Fruit fly (Drosophila melanogaster) whole organism, embryonic: ENCODE measurements around the gene CG5346.
A peak's percentile ranks its signal among the peaks of the same experiment; 100 is the strongest.

Experiments
- Aef1 ChIP-seq: fragments of 200-800 bp; sonication (Bioruptor generic); IDR thresholded peaks from 3 replicates; pipeline ENCODE4 v1.3.6; 2022; ENCODE audit warnings: missing biosample characterization, missing genetic modification characterization
- CG10147 ChIP-seq: fragments of 200-800 bp; sonication (Bioruptor generic); optimal IDR thresholded peaks from 2 replicates; lab custom pipeline; 2019; ENCODE audit warnings: missing biosample characterization, mild to moderate bottlenecking, missing genetic modification characterization, moderate library complexity
- CG10209 ChIP-seq: fragments of 200-800 bp; sonication (Bioruptor generic); optimal IDR thresholded peaks from 3 replicates; lab custom pipeline; 2017; ENCODE audit warnings: missing biosample characterization, mild to moderate bottlenecking, missing genetic modification characterization, missing genetic modification reagents
- CG11398 ChIP-seq: fragments of 200-800 bp; sonication (Bioruptor generic); optimal IDR thresholded peaks from 2 replicates; lab custom pipeline; 2016; ENCODE audit warnings: missing biosample characterization, missing genetic modification characterization
- CG11560 ChIP-seq: fragments of 200-800 bp; sonication (Bioruptor generic); IDR thresholded peaks from 3 replicates; pipeline ENCODE4 v1.3.6; 2022; ENCODE audit warnings: missing biosample characterization, missing genetic modification characterization
- CG12236 ChIP-seq: fragments of 200-800 bp; sonication (Bioruptor generic); optimal IDR thresholded peaks from 2 replicates; lab custom pipeline; 2016; ENCODE audit warnings: missing biosample characterization, missing genetic modification characterization
- CG16863 ChIP-seq: fragments of 200-800 bp; sonication (Bioruptor generic); optimal IDR thresholded peaks from 3 replicates; lab custom pipeline; 2016; ENCODE audit warnings: missing biosample characterization, missing genetic modification characterization
- CG17385 ChIP-seq: fragments of 200-800 bp; sonication (Bioruptor generic); optimal IDR thresholded peaks from 3 replicates; lab custom pipeline; 2018; ENCODE audit warnings: missing biosample characterization, mild to moderate bottlenecking, missing genetic modification characterization
- CG18262 ChIP-seq: fragments of 200-800 bp; optimal IDR thresholded peaks from 3 replicates; lab custom pipeline; 2019; ENCODE audit warnings: missing biosample characterization, mild to moderate bottlenecking, missing genetic modification characterization, moderate library complexity
- CG18476 ChIP-seq: fragments of 200-800 bp; sonication (Bioruptor generic); optimal IDR thresholded peaks from 2 replicates; lab custom pipeline; 2016; ENCODE audit warnings: missing biosample characterization, mild to moderate bottlenecking, missing genetic modification characterization
- CG2120 ChIP-seq: fragments of 200-800 bp; sonication (Bioruptor generic); optimal IDR thresholded peaks from 3 replicates; lab custom pipeline; 2016; ENCODE audit warnings: missing biosample characterization, missing genetic modification characterization
- CG2678 ChIP-seq: fragments of 200-800 bp; sonication (Bioruptor generic); optimal IDR thresholded peaks from 3 replicates; lab custom pipeline; 2019; ENCODE audit warnings: missing biosample characterization, mild to moderate bottlenecking, missing genetic modification characterization, moderate library complexity
- CG3407 ChIP-seq: fragments of 200-800 bp; sonication (Bioruptor generic); optimal IDR thresholded peaks from 2 replicates; lab custom pipeline; 2018; ENCODE audit warnings: missing biosample characterization, mild to moderate bottlenecking, missing genetic modification characterization
- CG5953 ChIP-seq: fragments of 200-800 bp; sonication (Bioruptor generic); IDR thresholded peaks from 2 replicates; pipeline ENCODE4 v1.3.6; 2022; ENCODE audit warnings: missing biosample characterization, missing genetic modification characterization
- CG7786 ChIP-seq: fragments of 200-800 bp; sonication (Bioruptor generic); optimal IDR thresholded peaks from 2 replicates; lab custom pipeline; 2016; ENCODE audit warnings: missing biosample characterization, missing genetic modification characterization
- CG7928 ChIP-seq: fragments of 200-800 bp; sonication (Bioruptor generic); optimal IDR thresholded peaks from 2 replicates; lab custom pipeline; 2017; ENCODE audit warnings: missing biosample characterization, mild to moderate bottlenecking, missing genetic modification characterization
- CG8290 ChIP-seq, 3 experiments: fragments of 200-800 bp; sonication (Bioruptor generic); optimal IDR thresholded peaks; 2 replicates each; lab custom pipeline; 2016 to 2019; ENCODE audit warnings: missing biosample characterization in 3 of 3, missing genetic modification characterization in 3 of 3, mild to moderate bottlenecking in 2 of 3, moderate library complexity in 1 of 3
- CG8944 ChIP-seq: fragments of 200-800 bp; sonication (Bioruptor generic); optimal IDR thresholded peaks from 3 replicates; lab custom pipeline; 2016; ENCODE audit warnings: missing biosample characterization, missing genetic modification characterization
- CG9817 ChIP-seq: fragments of 200-800 bp; sonication (Bioruptor generic); optimal IDR thresholded peaks from 2 replicates; lab custom pipeline; 2018; ENCODE audit warnings: missing biosample characterization, mild to moderate bottlenecking, missing genetic modification characterization, moderate library complexity
- Chrac-16 ChIP-seq: fragments of 200-800 bp; sonication (Bioruptor generic); optimal IDR thresholded peaks from 3 replicates; lab custom pipeline; 2016; ENCODE audit warnings: missing biosample characterization, missing genetic modification characterization
- CoRest ChIP-seq: fragments of 200-800 bp; sonication (Bioruptor generic); optimal IDR thresholded peaks from 3 replicates; lab custom pipeline; 2018; ENCODE audit warnings: missing biosample characterization, mild to moderate bottlenecking, missing genetic modification characterization, moderate library complexity
- Doc2 ChIP-seq: fragments of 200-800 bp; sonication (Bioruptor generic); IDR thresholded peaks from 2 replicates; pipeline ENCODE4 v1.3.6; 2022; ENCODE audit warnings: missing biosample characterization, missing genetic modification characterization
- HLH54F ChIP-seq: fragments of 200-800 bp; sonication (Bioruptor generic); optimal IDR thresholded peaks from 3 replicates; lab custom pipeline; 2016; ENCODE audit warnings: missing biosample characterization, missing genetic modification characterization
- Hey ChIP-seq: fragments of 200-800 bp; sonication (Bioruptor generic); optimal IDR thresholded peaks from 3 replicates; lab custom pipeline; 2018; ENCODE audit warnings: missing biosample characterization, mild to moderate bottlenecking, missing genetic modification characterization
- Hmr ChIP-seq: fragments of 200-800 bp; sonication (Bioruptor generic); optimal IDR thresholded peaks from 3 replicates; lab custom pipeline; 2017; ENCODE audit warnings: mild to moderate bottlenecking, missing biosample characterization, missing genetic modification reagents, missing genetic modification characterization
- Mes4 ChIP-seq: fragments of 200-800 bp; sonication (Bioruptor generic); optimal IDR thresholded peaks from 2 replicates; lab custom pipeline; 2016; ENCODE audit warnings: missing biosample characterization, missing genetic modification characterization
- NFAT ChIP-seq: fragments of 200-800 bp; sonication (Bioruptor generic); IDR thresholded peaks from 2 replicates; pipeline ENCODE4 v1.3.6; 2022; ENCODE audit warnings: missing biosample characterization, missing genetic modification characterization
- Neu2 ChIP-seq: fragments of 200-800 bp; sonication (Bioruptor generic); optimal IDR thresholded peaks from 3 replicates; lab custom pipeline; 2016; ENCODE audit warnings: missing biosample characterization, missing genetic modification characterization, borderline replicate concordance
- Nf-YB ChIP-seq: fragments of 200-800 bp; sonication (Bioruptor generic); optimal IDR thresholded peaks from 3 replicates; lab custom pipeline; 2019; ENCODE audit warnings: missing biosample characterization, mild to moderate bottlenecking, missing genetic modification characterization, moderate library complexity
- Nf-YC ChIP-seq: fragments of 200-800 bp; optimal IDR thresholded peaks from 3 replicates; lab custom pipeline; 2019; ENCODE audit warnings: missing biosample characterization, mild to moderate bottlenecking, missing genetic modification characterization, moderate library complexity
- Ravus ChIP-seq: fragments of 200-800 bp; sonication (Bioruptor generic); IDR thresholded peaks from 2 replicates; pipeline ENCODE4 v1.3.6; 2022; ENCODE audit warnings: missing biosample characterization, missing genetic modification characterization
- Sin3A ChIP-seq: fragments of >200 bp; optimal IDR thresholded peaks from 2 replicates; lab custom pipeline; 2018
- Taf1 ChIP-seq: fragments of 200-800 bp; sonication (Bioruptor generic); IDR thresholded peaks from 2 replicates; pipeline ENCODE4 v1.3.6; 2022; ENCODE audit warnings: missing biosample characterization, missing genetic modification characterization
- amos ChIP-seq: fragments of 200-800 bp; sonication (Bioruptor generic); IDR thresholded peaks from 2 replicates; pipeline ENCODE4 v1.3.6; 2022; ENCODE audit warnings: missing biosample characterization, missing genetic modification characterization; ENCODE audit not compliant: partially characterized antibody
- bcd ChIP-seq: fragments of 200-800 bp; sonication (Bioruptor generic); optimal IDR thresholded peaks from 2 replicates; lab custom pipeline; 2017; ENCODE audit warnings: missing biosample characterization, mild to moderate bottlenecking, missing genetic modification characterization
- caup ChIP-seq: fragments of 200-800 bp; sonication (Bioruptor generic); optimal IDR thresholded peaks from 3 replicates; lab custom pipeline; 2017; ENCODE audit warnings: missing biosample characterization, mild to moderate bottlenecking, missing genetic modification characterization, moderate library complexity; ENCODE audit not compliant: severe bottlenecking
- chn ChIP-seq: fragments of 200-800 bp; sonication (Bioruptor generic); optimal IDR thresholded peaks from 2 replicates; lab custom pipeline; 2016; ENCODE audit warnings: missing biosample characterization, missing genetic modification characterization
- croc ChIP-seq: fragments of 200-800 bp; sonication (Bioruptor generic); conservative IDR thresholded peaks from 3 replicates; pipeline ENCODE4 v1.3.6; 2022; ENCODE audit warnings: missing biosample characterization, missing genetic modification characterization
- hbn ChIP-seq: fragments of 200-800 bp; sonication (Bioruptor generic); IDR thresholded peaks from 2 replicates; pipeline ENCODE4 v1.3.6; 2022; ENCODE audit warnings: missing biosample characterization, missing genetic modification characterization; ENCODE audit not compliant: partially characterized antibody
- klu ChIP-seq: fragments of 200-800 bp; sonication (Bioruptor generic); IDR thresholded peaks from 2 replicates; pipeline ENCODE4 v1.3.6; 2022; ENCODE audit warnings: missing biosample characterization, missing genetic modification characterization
- nmo ChIP-seq: fragments of 200-800 bp; sonication (Bioruptor generic); optimal IDR thresholded peaks from 2 replicates; lab custom pipeline; 2018; ENCODE audit warnings: missing biosample characterization, mild to moderate bottlenecking, missing genetic modification characterization, moderate library complexity
- nom ChIP-seq: fragments of 200-800 bp; sonication (Bioruptor generic); optimal IDR thresholded peaks from 2 replicates; lab custom pipeline; 2017; ENCODE audit warnings: missing biosample characterization, missing genetic modification characterization, mild to moderate bottlenecking, moderate library complexity, missing genetic modification reagents
- pnt ChIP-seq: fragments of 200-800 bp; sonication (Bioruptor generic); optimal IDR thresholded peaks from 3 replicates; lab custom pipeline; 2016; ENCODE audit warnings: missing biosample characterization, missing genetic modification characterization
- pzg ChIP-seq: fragments of 200-800 bp; sonication (Bioruptor generic); optimal IDR thresholded peaks from 3 replicates; lab custom pipeline; 2018; ENCODE audit warnings: missing biosample characterization, mild to moderate bottlenecking, missing genetic modification characterization, moderate library complexity
- seq ChIP-seq: fragments of 200-800 bp; sonication (Bioruptor generic); IDR thresholded peaks from 2 replicates; pipeline ENCODE4 v1.3.6; 2022; ENCODE audit warnings: missing biosample characterization, missing genetic modification characterization
- vfl ChIP-seq: fragments of 200-800 bp; sonication (Bioruptor generic); optimal IDR thresholded peaks from 2 replicates; lab custom pipeline; 2016; ENCODE audit warnings: missing biosample characterization, missing genetic modification characterization
- wek ChIP-seq: fragments of 200-800 bp; sonication (Bioruptor generic); optimal IDR thresholded peaks from 3 replicates; lab custom pipeline; 2018; ENCODE audit warnings: missing biosample characterization, mild to moderate bottlenecking, missing genetic modification characterization, moderate library complexity
- z ChIP-seq: fragments of 200-800 bp; sonication (Bioruptor generic); IDR thresholded peaks from 3 replicates; pipeline ENCODE4 v1.3.6; 2022; ENCODE audit warnings: missing biosample characterization, missing genetic modification characterization
- zen ChIP-seq: fragments of 200-800 bp; sonication (Bioruptor generic); optimal IDR thresholded peaks from 3 replicates; lab custom pipeline; 2018; ENCODE audit warnings: missing biosample characterization, mild to moderate bottlenecking, missing genetic modification characterization, moderate library complexity
- zfh2 ChIP-seq: fragments of 200-800 bp; sonication (Bioruptor generic); optimal IDR thresholded peaks from 2 replicates; lab custom pipeline; 2016; ENCODE audit warnings: missing biosample characterization, missing genetic modification characterization

The CG5346 gene

DNA sequence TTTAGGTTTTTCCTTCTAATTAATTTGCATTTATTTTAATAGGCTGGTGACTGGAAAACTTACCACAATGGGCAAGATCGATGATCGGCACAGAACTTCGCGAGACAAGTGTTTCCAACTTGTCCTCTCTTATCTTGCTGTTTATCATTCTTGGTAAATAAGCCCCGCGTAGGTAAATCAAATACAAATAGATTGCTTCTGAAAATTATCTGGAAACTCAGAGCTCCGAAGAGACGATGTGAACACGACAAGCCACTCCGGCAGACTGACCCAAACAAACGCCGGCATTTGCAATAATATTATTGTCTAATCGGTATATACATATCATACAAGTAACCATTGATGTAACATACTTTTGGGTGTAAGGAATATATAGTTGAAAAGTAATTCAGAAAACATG lies 1.8 kb upstream of the CG5346 start, which contains the start of gene CG33099 (continued):
- TF ChIP-seq nom (peak; percentile 11), Taf1 (GFP tag; lab: Robert Waterston, UW) (0 out of 2 replicates have a peak, but pooled peaks have one; percentile 16), Mes4 (GFP tag; lab: Kevin White, UChicago) (no peak), Chrac-16 (GFP tag; lab: Kevin White, UChicago) (no peak), CG17385 (GFP tag; lab: Kevin White, UChicago) (peak; percentile 31), vfl (GFP tag; lab: Kevin White, UChicago) (no peak), Nf-YC (tag; lab: Kevin White, UChicago) (peak; percentile 17), CG11560 (tag; lab: Robert Waterston, UW) (no peak), Doc2 (GFP tag; lab: Robert Waterston, UW) (no peak), chn (GFP tag; lab: Kevin White, UChicago) (no peak), CG12236 (GFP tag; lab: Kevin White, UChicago) (no peak), NFAT (peak; percentile 45; the same call in 1 of the 2 replicates), CG18476 (no peak), caup (GFP tag; lab: Kevin White, UChicago) (peak; percentile 54), bcd (GFP tag; lab: Kevin White, UChicago) (peak; percentile 11), CG11398 (GFP tag; lab: Kevin White, UChicago) (peak; percentile 25), zfh2 (no peak), CG7786 (GFP tag; lab: Kevin White, UChicago) (no peak), CG8944 (GFP tag; lab: Kevin White, UChicago) (peak; percentile 25), Nf-YB (GFP tag; lab: Kevin White, UChicago) (no peak), CG10209 (GFP tag; lab: Kevin White, UChicago) (peak; percentile 60), hbn (GFP tag; lab: Robert Waterston, UW) (no peak), CG16863 (no peak), CG2120 (GFP tag; lab: Kevin White, UChicago) (no peak), CG8290 (GFP tag; optimal IDR thresholded peaks at IDR 0.05; lab: Kevin White, UChicago) (no peak), CG8290 (tag; optimal IDR thresholded peaks at IDR 0.05; lab: Kevin White, UChicago) (peak in 1 of 2 experiments; percentile 69), seq (GFP tag; lab: Robert Waterston, UW) (no peak), CG9817 (tag; lab: Kevin White, UChicago) (no peak), amos (no peak), CG5953 (GFP tag; lab: Robert Waterston, UW) (peak; percentile 14; the same call in 1 of the 2 replicates), HLH54F (GFP tag; lab: Kevin White, UChicago) (no peak), CG18262 (peak; percentile 14), CoRest (tag; lab: Kevin White, UChicago) (no peak), z (GFP tag; lab: Robert Waterston, UW) (no peak), Ravus (GFP tag; lab: Robert Waterston, UW) (no peak), wek (GFP tag; lab: Kevin White, UChicago) (peak; percentile 65), pnt (no peak), zen (tag; lab: Kevin White, UChicago) (peak; percentile 41), CG2678 (peak; percentile 55), Hey (tag; lab: Kevin White, UChicago) (peak; percentile 51), Aef1 (GFP tag; lab: Robert Waterston, UW) (no peak), CG7928 (GFP tag; lab: Kevin White, UChicago) (no peak), Hmr (peak; percentile 65), Neu2 (GFP tag; lab: Kevin White, UChicago) (no peak), CG3407 (GFP tag; lab: Kevin White, UChicago) (peak; percentile 45), CG10147 (no peak), croc (GFP tag; lab: Robert Waterston, UW) (no peak), pzg (GFP tag; lab: Kevin White, UChicago) (no peak), klu (GFP tag; lab: Robert Waterston, UW) (no peak), nmo (GFP tag; lab: Kevin White, UChicago) (no peak), Sin3A (lab: Kevin White, UChicago) (no peak)
